Fruit fly (Drosophila melanogaster): Measurements from ENCODE around the gene Gr32a.

DNA sequence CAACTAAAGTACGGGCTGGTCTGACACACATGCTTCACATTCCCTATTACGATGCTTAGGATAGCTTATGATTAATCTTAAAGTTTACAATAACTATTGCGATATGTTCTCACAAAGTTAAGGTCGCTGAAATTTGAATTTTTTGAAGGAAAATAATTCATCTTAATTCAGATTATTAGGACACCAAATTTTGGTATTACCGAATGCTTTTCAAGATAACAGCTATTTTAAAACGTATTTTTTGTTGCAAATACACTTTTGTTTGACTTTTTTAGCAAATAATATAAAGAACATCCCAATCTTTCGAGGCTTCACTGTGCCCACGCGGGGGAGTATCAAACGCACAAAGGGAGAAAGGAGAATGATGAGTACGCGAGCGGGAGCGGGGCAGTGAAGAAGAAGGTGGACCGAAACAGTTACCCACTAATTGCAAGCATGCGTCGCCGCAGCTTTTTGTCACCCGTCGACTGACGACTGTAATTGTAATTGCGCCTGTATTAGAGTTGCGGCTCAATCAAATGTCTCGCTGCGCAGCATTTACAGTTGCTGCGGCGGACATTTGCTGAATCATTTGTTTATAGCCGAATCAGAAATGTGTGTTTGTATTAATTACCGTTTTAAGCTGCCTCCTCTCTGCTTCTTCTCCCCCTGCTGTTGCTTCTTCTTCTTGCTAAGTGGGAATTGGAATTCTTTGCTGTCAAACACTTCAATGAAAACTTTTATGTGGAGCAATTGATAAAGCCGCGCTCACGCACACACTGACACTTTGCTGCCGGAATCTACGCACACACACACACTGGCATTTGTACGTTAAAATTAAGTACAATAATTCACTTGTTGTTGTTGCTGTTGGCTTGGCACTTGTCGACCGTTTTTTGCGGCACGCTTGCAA lies 47.6 kb upstream of the Gr32a start:
- TF ChIP-seq EcR (GFP tag; optimal IDR thresholded peaks at IDR 0.05) (no peak), gl (tag; optimal IDR thresholded peaks at IDR 0.05) (no peak), rn (GFP tag; IDR thresholded peaks at IDR 0.05) (no peak), CG4496 (GFP tag; IDR thresholded peaks at IDR 0.05) (peak; percentile 51; the same call in 2 of the 3 replicates), CG12605 (GFP tag; IDR thresholded peaks at IDR 0.05) (no peak), CG9948 (tag; optimal IDR thresholded peaks at IDR 0.05) (peak; percentile 42), CG14655 (GFP tag; optimal IDR thresholded peaks at IDR 0.05) (peak; percentile 51), Pif1A (GFP tag; optimal IDR thresholded peaks at IDR 0.05) (peak; percentile 64), D1 (tag; optimal IDR thresholded peaks at IDR 0.05) (peak; percentile 11), CG8301 (tag; optimal IDR thresholded peaks at IDR 0.05) (peak; percentile 36), CG17806 (tag; optimal IDR thresholded peaks at IDR 0.05) (peak; percentile 15), CG15710 (tag; optimal IDR thresholded peaks at IDR 0.05) (peak; percentile 36), CG34367 (tag; optimal IDR thresholded peaks at IDR 0.05) (no peak), CG10348 (GFP tag; IDR thresholded peaks at IDR 0.05) (no peak)
